Fruit fly (Drosophila melanogaster): ENCODE results near the gene PLCXD.

Gene PLCXD

DNA sequence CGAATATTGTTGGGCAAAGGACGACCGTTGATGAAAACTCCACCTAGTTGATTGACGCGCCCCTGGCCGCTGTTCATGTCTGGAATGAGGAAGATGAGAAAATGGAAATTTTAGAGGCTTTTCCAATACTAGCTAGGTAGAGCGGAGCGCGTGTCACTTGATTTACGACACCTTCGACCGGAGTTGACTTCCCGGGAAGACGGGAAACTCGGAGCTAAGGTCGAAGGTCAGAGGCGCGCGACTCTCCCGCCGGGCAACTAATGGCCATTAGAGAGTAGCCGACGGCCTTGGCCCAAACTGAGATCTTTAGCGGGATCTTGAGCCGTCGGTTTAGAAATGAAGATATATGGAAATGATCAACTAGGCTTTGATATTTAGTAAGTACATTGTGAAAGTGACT, 35.8 kb downstream of the PLCXD start:
- no peak for TF ChIP-seq Hnf4 (GFP tag; optimal IDR thresholded peaks at IDR 0.05)
- TF ChIP-seq Vsx2 (GFP tag; optimal IDR thresholded peaks at IDR 0.05; ENCODE audit: partially characterized antibody) = no peak
- no peak for TF ChIP-seq Mio (GFP tag; optimal IDR thresholded peaks at IDR 0.05)
- TF ChIP-seq foxo (GFP tag; optimal IDR thresholded peaks at IDR 0.05) = no peak
- no peak for TF ChIP-seq pan (optimal IDR thresholded peaks at IDR 0.05)

DNA sequence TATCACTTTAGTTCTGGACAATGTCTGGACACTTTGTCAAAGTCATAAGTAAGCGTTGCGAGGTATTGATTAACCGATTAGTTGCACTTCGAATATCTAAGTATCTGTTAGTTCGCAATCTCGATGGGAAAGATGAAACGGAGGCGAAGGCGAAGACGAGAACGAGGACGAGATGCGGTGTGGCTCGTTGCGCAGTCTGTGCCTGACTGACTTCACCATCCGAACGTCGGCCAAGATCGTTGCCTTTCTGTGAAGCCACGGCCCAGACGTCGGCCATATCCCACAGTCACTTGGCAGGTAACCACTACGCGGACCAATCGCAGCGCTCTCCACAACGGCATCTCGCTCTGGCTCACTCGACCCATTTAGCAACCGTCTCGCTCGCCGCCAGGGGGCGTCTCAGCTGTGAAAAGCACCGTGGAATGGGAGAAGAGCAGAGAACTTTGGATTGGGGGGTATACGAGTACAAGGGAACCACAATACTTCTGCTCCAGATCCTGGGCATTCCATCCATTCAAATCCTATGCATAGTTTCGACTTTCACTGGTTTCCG, 36.5 kb downstream of the PLCXD start, which contains the start of gene prd:
Gene prd (minus strand): TSS at position 209 of the 553 bp plus-strand sequence.
- TF ChIP-seq jim (GFP tag; optimal IDR thresholded peaks at IDR 0.05) = no peak
- no peak for TF ChIP-seq OdsH (GFP tag; optimal IDR thresholded peaks at IDR 0.05)
- no peak for TF ChIP-seq Sp1 (GFP tag; optimal IDR thresholded peaks at IDR 0.05)
- no peak for TF ChIP-seq CrebA (GFP tag; optimal IDR thresholded peaks at IDR 0.05; ENCODE audit: borderline replicate concordance)
- TF ChIP-seq Vsx2 (GFP tag; optimal IDR thresholded peaks at IDR 0.05; ENCODE audit: partially characterized antibody) = no peak
- TF ChIP-seq fru (GFP tag; optimal IDR thresholded peaks at IDR 0.05) = no peak
- no peak for TF ChIP-seq HLH106 (tag; optimal IDR thresholded peaks at IDR 0.05)
- no peak for TF ChIP-seq sage (GFP tag; optimal IDR thresholded peaks at IDR 0.05)

DNA sequence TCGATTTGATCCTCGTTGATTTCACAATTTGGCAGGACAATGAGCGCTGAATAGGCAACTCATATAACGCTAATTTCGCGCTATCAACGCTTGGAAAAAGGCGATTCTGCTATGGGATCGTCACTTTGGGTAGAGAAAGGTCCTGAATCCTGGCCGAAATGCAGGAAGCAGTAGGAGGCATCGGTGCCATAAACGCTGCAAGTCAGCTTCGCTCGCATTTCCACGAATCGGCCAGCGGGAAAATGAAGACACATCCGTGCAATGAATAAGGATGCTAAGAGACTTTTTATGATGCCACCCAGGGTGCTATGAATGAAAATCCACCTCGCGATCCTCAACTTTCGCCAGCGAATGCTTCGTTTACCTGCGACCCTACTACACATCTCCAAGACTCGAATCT, 38.2 kb downstream of the PLCXD start:
- no peak for TF ChIP-seq Mio (GFP tag; optimal IDR thresholded peaks at IDR 0.05)
- TF ChIP-seq woc (GFP tag; optimal IDR thresholded peaks at IDR 0.05) = no peak
- no peak for TF ChIP-seq N (GFP tag; optimal IDR thresholded peaks at IDR 0.05)
- TF ChIP-seq tai (GFP tag; optimal IDR thresholded peaks at IDR 0.05) = no peak
- TF ChIP-seq Sp1 (GFP tag; optimal IDR thresholded peaks at IDR 0.05) = no peak
- no peak for TF ChIP-seq ey (GFP tag; optimal IDR thresholded peaks at IDR 0.05)
- TF ChIP-seq CrebA (GFP tag; optimal IDR thresholded peaks at IDR 0.05; ENCODE audit: borderline replicate concordance) = no peak
- TF ChIP-seq CG32264 (GFP tag; optimal IDR thresholded peaks at IDR 0.05) = no peak
- no peak for TF ChIP-seq usp (GFP tag; optimal IDR thresholded peaks at IDR 0.05)

DNA sequence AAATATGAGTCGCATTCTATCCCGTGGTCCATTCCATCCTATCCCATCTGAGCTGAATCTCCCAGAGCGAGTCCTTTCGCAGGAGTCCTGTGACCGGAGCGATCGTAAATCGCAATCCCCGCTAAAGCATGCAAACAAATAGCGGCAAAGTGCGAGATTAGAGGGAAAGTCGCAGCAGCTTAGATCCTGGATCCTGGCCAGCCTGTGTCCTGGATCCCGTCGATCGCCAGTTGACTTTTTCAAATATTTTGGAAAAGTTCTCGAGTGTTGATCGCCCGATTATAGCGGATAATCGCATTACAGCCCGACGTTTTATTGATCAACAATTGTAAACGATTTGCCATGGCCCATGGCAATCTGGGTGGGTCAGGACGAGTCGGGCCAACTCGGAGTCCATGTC, 39.9 kb downstream of the PLCXD start:
- TF ChIP-seq Vsx2 (GFP tag; optimal IDR thresholded peaks at IDR 0.05; ENCODE audit: partially characterized antibody) = no peak
- no peak for TF ChIP-seq HLH106 (tag; optimal IDR thresholded peaks at IDR 0.05)
- no peak for TF ChIP-seq OdsH (GFP tag; optimal IDR thresholded peaks at IDR 0.05)
- TF ChIP-seq br (GFP tag; optimal IDR thresholded peaks at IDR 0.05) = no peak
- no peak for TF ChIP-seq Abd-B (GFP tag; optimal IDR thresholded peaks at IDR 0.05)
- no peak for TF ChIP-seq usp (GFP tag; optimal IDR thresholded peaks at IDR 0.05)

DNA sequence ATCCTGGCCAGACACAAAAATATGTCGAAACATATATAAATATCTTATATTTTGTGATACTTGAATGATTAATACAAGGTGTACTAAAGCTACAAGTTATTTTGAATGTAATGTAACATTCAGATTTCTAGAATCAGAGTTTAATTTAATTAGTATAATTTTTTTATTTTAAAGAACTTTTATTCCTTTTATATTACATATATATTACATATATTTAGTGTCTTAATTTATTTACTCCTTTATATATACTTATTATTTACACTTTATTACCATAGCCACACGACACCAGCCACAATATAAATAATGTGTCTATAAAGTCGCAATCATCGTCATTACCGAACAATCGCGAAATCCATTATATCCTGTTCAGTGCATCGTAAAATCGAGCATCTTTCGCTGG, 42.3 kb downstream of the PLCXD start, which contains the start of gene Pex19:
Gene Pex19 (plus strand): TSS at position 301 of the 400 bp plus-strand sequence.
- TF ChIP-seq sv (GFP tag; optimal IDR thresholded peaks at IDR 0.05) (no peak), rgr (GFP tag; optimal IDR thresholded peaks at IDR 0.05) (no peak), Jra (GFP tag; optimal IDR thresholded peaks at IDR 0.05) (no peak), Dfd (GFP tag; optimal IDR thresholded peaks at IDR 0.05) (no peak), Rel (GFP tag; optimal IDR thresholded peaks at IDR 0.05) (no peak), Rel (tag; optimal IDR thresholded peaks at IDR 0.05) (no peak), brk (GFP tag; optimal IDR thresholded peaks at IDR 0.05) (no peak), HLH106 (tag; optimal IDR thresholded peaks at IDR 0.05) (no peak), ey (GFP tag; optimal IDR thresholded peaks at IDR 0.05) (no peak), Hr78 (GFP tag; optimal IDR thresholded peaks at IDR 0.05) (no peak), Dif (GFP tag; optimal IDR thresholded peaks at IDR 0.05; ENCODE audit: partially characterized antibody) (no peak), lola (GFP tag; optimal IDR thresholded peaks at IDR 0.05) (no peak), Sp1 (GFP tag; optimal IDR thresholded peaks at IDR 0.05) (no peak), dl (GFP tag; optimal IDR thresholded peaks at IDR 0.05; ENCODE audit: insufficient read depth in 1 of 2, partially characterized antibody in 2 of 2) (no peak), CG32264 (GFP tag; optimal IDR thresholded peaks at IDR 0.05) (no peak), CrebA (GFP tag; optimal IDR thresholded peaks at IDR 0.05; ENCODE audit: borderline replicate concordance) (no peak), Vsx2 (GFP tag; optimal IDR thresholded peaks at IDR 0.05; ENCODE audit: partially characterized antibody) (no peak), pan (optimal IDR thresholded peaks at IDR 0.05) (no peak), br (GFP tag; optimal IDR thresholded peaks at IDR 0.05) (no peak), OdsH (GFP tag; optimal IDR thresholded peaks at IDR 0.05) (no peak)

Measured in whole organism, wandering third instar larva.